Worm (Caenorhabditis elegans): Measurements from ENCODE around the gene unc-31.

DNA sequence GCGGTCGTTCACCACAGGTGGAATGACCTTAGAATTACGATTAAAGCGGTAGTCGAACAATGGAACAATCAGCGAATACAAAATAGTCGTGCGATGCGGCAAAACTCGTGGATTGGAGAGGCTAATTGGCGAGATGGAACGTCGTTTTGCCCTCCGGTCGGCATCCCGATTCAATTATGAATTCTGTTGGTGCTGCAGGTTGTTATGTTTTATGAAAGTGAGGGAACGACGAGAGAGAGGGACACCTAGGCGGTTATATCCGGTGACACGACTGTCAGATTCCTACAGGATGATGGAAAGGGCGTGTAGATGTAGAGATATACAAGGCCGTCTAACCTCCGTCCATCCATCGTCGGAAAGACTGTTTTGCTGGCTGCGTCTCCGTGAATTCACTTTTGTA, 43.0 kb downstream of the unc-31 start:
- TF ChIP-seq hmg-4 (GFP tag; optimal IDR thresholded peaks at IDR 0.05) (no peak), ama-1 (optimal IDR thresholded peaks at IDR 0.05) (no peak), hmbx-1 (tag; optimal IDR thresholded peaks at IDR 0.05) (no peak), hnd-1 (tag; optimal IDR thresholded peaks at IDR 0.05) (no peak)

All from whole organism, early embryonic.